Fruit fly (Drosophila melanogaster): ENCODE results near the gene Acbp2.

Acbp2 gene

dm6 chr3L:7136663-7137062 lies 5.0 kb downstream of the Acbp2 start:
- TF ChIP-seq usp (GFP tag; optimal IDR thresholded peaks at IDR 0.05) (no peak), Dll (optimal IDR thresholded peaks at IDR 0.05) (no peak), CG8478 (optimal IDR thresholded peaks at IDR 0.05) (no peak), psq (optimal IDR thresholded peaks at IDR 0.05) (no peak), pan (optimal IDR thresholded peaks at IDR 0.05) (no peak), EcR (GFP tag; optimal IDR thresholded peaks at IDR 0.05) (no peak)

DNA sequence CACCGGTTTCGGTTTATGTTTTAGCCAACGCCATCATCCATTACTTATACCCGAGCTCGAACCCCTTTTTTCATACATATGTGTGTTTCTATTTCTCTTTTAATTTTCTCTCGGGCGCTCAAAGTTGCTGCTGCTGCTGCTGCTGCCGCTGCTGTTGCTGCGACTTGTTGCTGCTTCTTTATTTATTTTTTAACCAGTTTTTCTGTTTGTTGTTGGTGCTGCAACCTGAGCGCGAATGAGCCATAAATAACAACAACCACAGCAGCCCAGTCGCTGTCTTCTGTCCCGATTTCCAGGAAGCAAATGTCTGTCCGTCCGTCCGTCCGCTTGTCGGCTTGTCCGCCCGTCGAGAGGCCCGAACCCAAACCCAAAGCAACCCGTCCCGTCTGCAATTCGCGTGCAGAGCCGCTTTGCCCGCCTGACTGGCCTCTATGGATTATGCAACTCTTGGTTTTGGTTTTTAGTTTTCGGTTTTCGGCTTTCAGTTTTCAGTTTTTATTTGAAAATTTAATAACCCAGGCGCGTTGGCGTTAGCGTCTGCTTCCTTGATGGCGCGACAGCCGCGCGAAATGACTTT lies 6.0 kb downstream of the Acbp2 start:
- TF ChIP-seq Dll (optimal IDR thresholded peaks at IDR 0.05) = no peak
- TF ChIP-seq psq (optimal IDR thresholded peaks at IDR 0.05) = no peak
- no peak for TF ChIP-seq EcR (GFP tag; optimal IDR thresholded peaks at IDR 0.05)
- TF ChIP-seq pan (optimal IDR thresholded peaks at IDR 0.05) = no peak
- no peak for TF ChIP-seq usp (GFP tag; optimal IDR thresholded peaks at IDR 0.05)
- no peak for TF ChIP-seq CG8478 (optimal IDR thresholded peaks at IDR 0.05)

- TF ChIP-seq pan (optimal IDR thresholded peaks at IDR 0.05) (no peak), Dll (optimal IDR thresholded peaks at IDR 0.05) (no peak), CG8478 (optimal IDR thresholded peaks at IDR 0.05) (no peak), usp (GFP tag; optimal IDR thresholded peaks at IDR 0.05) (no peak), psq (optimal IDR thresholded peaks at IDR 0.05) (no peak), EcR (GFP tag; optimal IDR thresholded peaks at IDR 0.05) (no peak)
These were observed 11.6 kb downstream of the Acbp2 start for dm6 chr3L:7143283-7143682.

- no peak for TF ChIP-seq EcR (GFP tag; optimal IDR thresholded peaks at IDR 0.05)
- no peak for TF ChIP-seq Dll (optimal IDR thresholded peaks at IDR 0.05)
- TF ChIP-seq usp (GFP tag; optimal IDR thresholded peaks at IDR 0.05) = no peak
- no peak for TF ChIP-seq pan (optimal IDR thresholded peaks at IDR 0.05)
- TF ChIP-seq CG8478 (optimal IDR thresholded peaks at IDR 0.05) = no peak
- TF ChIP-seq psq (optimal IDR thresholded peaks at IDR 0.05) = no peak
These were observed 16.1 kb downstream of the Acbp2 start for dm6 chr3L:7147796-7148195.

DNA sequence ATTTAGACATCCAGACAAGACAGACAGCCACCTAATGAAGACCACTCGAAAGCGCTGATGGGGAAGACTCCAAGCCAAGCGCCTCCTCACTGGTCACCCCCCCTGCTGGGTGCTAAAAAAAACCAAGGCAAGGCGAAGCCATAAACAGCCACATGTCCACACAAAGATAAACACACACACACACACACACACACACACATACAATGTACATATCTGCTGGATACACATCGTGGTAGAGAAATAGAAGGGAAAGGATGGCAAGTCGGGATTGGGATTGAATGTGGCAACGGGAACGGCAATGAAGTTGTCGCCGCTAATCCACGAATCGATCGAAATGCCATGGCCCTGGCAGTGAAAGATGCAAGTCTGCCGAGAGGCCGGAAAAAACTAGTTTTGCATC lies 17.7 kb downstream of the Acbp2 start:
- TF ChIP-seq CG8478 (optimal IDR thresholded peaks at IDR 0.05) = no peak
- no peak for TF ChIP-seq Dll (optimal IDR thresholded peaks at IDR 0.05)
- no peak for TF ChIP-seq EcR (GFP tag; optimal IDR thresholded peaks at IDR 0.05)
- TF ChIP-seq usp (GFP tag; optimal IDR thresholded peaks at IDR 0.05) = no peak
- no peak for TF ChIP-seq psq (optimal IDR thresholded peaks at IDR 0.05)
- TF ChIP-seq pan (optimal IDR thresholded peaks at IDR 0.05) = no peak

DNA sequence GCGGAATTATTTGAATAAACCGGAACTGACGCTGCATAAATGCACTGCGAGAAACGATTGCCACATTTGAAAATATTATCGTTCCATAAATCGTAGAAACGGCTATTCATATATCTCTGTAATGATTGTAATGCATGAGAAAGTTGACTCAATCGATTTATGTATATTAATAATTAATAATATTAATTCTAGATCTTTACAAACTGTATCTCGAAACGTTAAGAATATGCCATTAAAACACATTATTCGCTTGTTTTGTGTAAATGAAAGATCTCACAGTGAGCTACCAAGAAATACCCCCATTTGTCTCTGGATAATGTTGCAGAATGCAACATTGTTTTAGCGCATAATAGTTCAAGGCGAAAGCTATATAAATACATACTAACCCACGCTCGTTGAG lies 18.2 kb downstream of the Acbp2 start:
- TF ChIP-seq CG8478 (optimal IDR thresholded peaks at IDR 0.05) (no peak), pan (optimal IDR thresholded peaks at IDR 0.05) (no peak), usp (GFP tag; optimal IDR thresholded peaks at IDR 0.05) (no peak), Dll (optimal IDR thresholded peaks at IDR 0.05) (no peak), EcR (GFP tag; optimal IDR thresholded peaks at IDR 0.05) (no peak), psq (optimal IDR thresholded peaks at IDR 0.05) (no peak)

dm6 chr3L:7150850-7151249 lies 19.2 kb downstream of the Acbp2 start:
- TF ChIP-seq Dll (optimal IDR thresholded peaks at IDR 0.05) (no peak), usp (GFP tag; optimal IDR thresholded peaks at IDR 0.05) (no peak), psq (optimal IDR thresholded peaks at IDR 0.05) (no peak), pan (optimal IDR thresholded peaks at IDR 0.05) (no peak), CG8478 (optimal IDR thresholded peaks at IDR 0.05) (no peak), EcR (GFP tag; optimal IDR thresholded peaks at IDR 0.05) (no peak)

dm6 chr3L:7151521-7152465 lies 20.1 kb downstream of the Acbp2 start:
- TF ChIP-seq pan (optimal IDR thresholded peaks at IDR 0.05) = no peak
- TF ChIP-seq usp (GFP tag; optimal IDR thresholded peaks at IDR 0.05) = no peak
- no peak for TF ChIP-seq EcR (GFP tag; optimal IDR thresholded peaks at IDR 0.05)
- no peak for TF ChIP-seq Dll (optimal IDR thresholded peaks at IDR 0.05)
- TF ChIP-seq psq (optimal IDR thresholded peaks at IDR 0.05) = no peak
- TF ChIP-seq CG8478 (optimal IDR thresholded peaks at IDR 0.05) = no peak

DNA sequence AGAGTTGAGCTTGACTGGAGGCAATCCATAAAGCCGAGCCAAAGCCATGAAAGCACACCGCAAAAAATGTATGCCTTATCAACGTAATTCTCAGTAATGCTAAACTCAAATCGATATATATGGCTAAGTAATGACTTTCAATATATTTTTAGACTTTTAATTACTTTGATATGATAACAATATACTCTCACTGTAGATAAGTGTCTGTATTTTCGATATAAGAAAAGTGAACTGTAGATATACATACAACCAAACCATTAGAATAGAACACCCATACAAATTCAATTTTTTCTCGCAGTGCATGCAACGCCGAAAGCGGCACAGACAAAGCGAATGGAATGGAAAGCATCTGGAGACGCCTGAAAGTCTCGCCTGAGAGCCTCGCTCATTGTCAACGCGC lies 22.0 kb downstream of the Acbp2 start:
- TF ChIP-seq usp (GFP tag; optimal IDR thresholded peaks at IDR 0.05) (no peak), pan (optimal IDR thresholded peaks at IDR 0.05) (no peak), psq (optimal IDR thresholded peaks at IDR 0.05) (no peak), EcR (GFP tag; optimal IDR thresholded peaks at IDR 0.05) (no peak), Dll (optimal IDR thresholded peaks at IDR 0.05) (no peak), CG8478 (optimal IDR thresholded peaks at IDR 0.05) (no peak)

- TF ChIP-seq pan (optimal IDR thresholded peaks at IDR 0.05) = no peak
- TF ChIP-seq EcR (GFP tag; optimal IDR thresholded peaks at IDR 0.05) = no peak
- no peak for TF ChIP-seq psq (optimal IDR thresholded peaks at IDR 0.05)
- TF ChIP-seq Dll (optimal IDR thresholded peaks at IDR 0.05) = no peak
- no peak for TF ChIP-seq CG8478 (optimal IDR thresholded peaks at IDR 0.05)
- TF ChIP-seq usp (GFP tag; optimal IDR thresholded peaks at IDR 0.05) = no peak
These were observed 22.6 kb downstream of the Acbp2 start for dm6 chr3L:7154249-7154648.

DNA sequence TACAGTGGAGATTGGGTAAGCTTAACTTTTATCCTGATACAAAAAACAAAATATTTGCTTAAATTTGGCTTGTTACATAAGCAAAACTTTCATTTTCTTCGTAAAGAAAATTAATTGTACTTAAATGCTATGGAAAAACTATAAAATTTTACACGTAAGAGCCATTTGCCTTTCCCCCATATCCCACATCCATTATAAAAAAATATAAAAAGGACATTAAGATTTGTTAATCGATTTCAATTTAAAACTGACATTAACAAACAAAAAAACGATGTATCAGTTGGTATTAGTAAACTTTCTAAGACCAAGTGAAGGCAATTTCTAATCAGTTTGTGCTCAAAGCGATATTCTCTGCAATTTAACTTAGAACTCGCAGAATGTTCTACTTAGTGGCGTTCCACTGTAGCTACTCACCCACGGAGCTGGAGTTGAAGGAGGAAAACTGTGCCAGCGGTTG lies 23.9 kb downstream of the Acbp2 start:
- TF ChIP-seq pan (optimal IDR thresholded peaks at IDR 0.05) (no peak), EcR (GFP tag; optimal IDR thresholded peaks at IDR 0.05) (no peak), Dll (optimal IDR thresholded peaks at IDR 0.05) (no peak), usp (GFP tag; optimal IDR thresholded peaks at IDR 0.05) (no peak), psq (optimal IDR thresholded peaks at IDR 0.05) (no peak), CG8478 (optimal IDR thresholded peaks at IDR 0.05) (no peak)

- no peak for TF ChIP-seq EcR (GFP tag; optimal IDR thresholded peaks at IDR 0.05)
- no peak for TF ChIP-seq Dll (optimal IDR thresholded peaks at IDR 0.05)
- no peak for TF ChIP-seq usp (GFP tag; optimal IDR thresholded peaks at IDR 0.05)
- no peak for TF ChIP-seq psq (optimal IDR thresholded peaks at IDR 0.05)
- TF ChIP-seq pan (optimal IDR thresholded peaks at IDR 0.05) = no peak
- TF ChIP-seq CG8478 (optimal IDR thresholded peaks at IDR 0.05) = no peak
These were observed 24.6 kb downstream of the Acbp2 start for dm6 chr3L:7156239-7156638.

Measured in whole organism.